Worm (Caenorhabditis elegans) whole organism, late embryonic: ENCODE data around the gene C15H11.10.

Experiments
- C08G9.2 ChIP-seq: sonication (generic microtip); optimal IDR thresholded peaks from 2 replicates; lab custom pipeline; 2016; ENCODE audit warnings: mild to moderate bottlenecking, missing genetic modification characterization, moderate library complexity, missing compliant biosample characterization
- F13H6.1 ChIP-seq: sonication (generic microtip); optimal IDR thresholded peaks from 2 replicates; lab custom pipeline; 2016; ENCODE audit warnings: missing genetic modification characterization, missing compliant biosample characterization
- K09A11.1 ChIP-seq: sonication (generic microtip); optimal IDR thresholded peaks from 2 replicates; lab custom pipeline; 2017; ENCODE audit warnings: antibody characterized with exemption, mild to moderate bottlenecking, missing genetic modification characterization, missing compliant biosample characterization; ENCODE audit not compliant: insufficient read depth
- T23F11.4 ChIP-seq: fragments of 200-800 bp; sonication (Bioruptor generic); optimal IDR thresholded peaks from 2 replicates; lab custom pipeline; 2018; ENCODE audit warnings: mild to moderate bottlenecking, missing genetic modification characterization, missing compliant biosample characterization
- Y22D7AL.16 ChIP-seq: sonication (generic microtip); optimal IDR thresholded peaks from 2 replicates; lab custom pipeline; 2016; ENCODE audit warnings: missing genetic modification characterization, missing compliant biosample characterization
- ahr-1 ChIP-seq: sonication (generic microtip); optimal IDR thresholded peaks from 2 replicates; lab custom pipeline; 2016; ENCODE audit warnings: missing genetic modification characterization, missing compliant biosample characterization
- ceh-14 ChIP-seq: sonication (generic microtip); optimal IDR thresholded peaks from 2 replicates; lab custom pipeline; 2016; ENCODE audit warnings: missing genotype, missing genetic modification characterization, missing compliant biosample characterization
- ceh-19 ChIP-seq: fragments of 200-800 bp; sonication (Bioruptor generic); optimal IDR thresholded peaks from 2 replicates; lab custom pipeline; 2018; ENCODE audit warnings: mild to moderate bottlenecking, missing genetic modification characterization, missing compliant biosample characterization
- ceh-2 ChIP-seq: sonication (generic microtip); optimal IDR thresholded peaks from 2 replicates; lab custom pipeline; 2016; ENCODE audit warnings: missing genotype, missing genetic modification characterization, missing compliant biosample characterization
- ceh-24 ChIP-seq: sonication (generic microtip); optimal IDR thresholded peaks from 2 replicates; lab custom pipeline; 2016; ENCODE audit warnings: mild to moderate bottlenecking, missing genetic modification characterization, missing compliant biosample characterization
- ceh-31 ChIP-seq: sonication (generic microtip); optimal IDR thresholded peaks from 2 replicates; lab custom pipeline; 2016; ENCODE audit warnings: missing genetic modification characterization, missing compliant biosample characterization
- ceh-34 ChIP-seq: sonication (generic microtip); optimal IDR thresholded peaks from 2 replicates; lab custom pipeline; 2016; ENCODE audit warnings: mild to moderate bottlenecking, missing genetic modification characterization, missing compliant biosample characterization
- ceh-45 ChIP-seq: fragments of 200-800 bp; sonication (Bioruptor generic); IDR thresholded peaks from 2 replicates; pipeline ENCODE4 v1.3.6; 2022; ENCODE audit warnings: missing genetic modification reagents, missing genetic modification characterization, missing compliant biosample characterization
- ceh-6 ChIP-seq: fragments of 200-800 bp; sonication (Bioruptor generic); optimal IDR thresholded peaks from 2 replicates; lab custom pipeline; 2018; ENCODE audit warnings: mild to moderate bottlenecking, missing genetic modification characterization, missing compliant biosample characterization
- ceh-9 ChIP-seq: sonication (generic microtip); optimal IDR thresholded peaks from 2 replicates; lab custom pipeline; 2016; ENCODE audit warnings: mild to moderate bottlenecking, missing genetic modification characterization, inconsistent platforms, missing compliant biosample characterization
- che-1 ChIP-seq: sonication (generic microtip); optimal IDR thresholded peaks from 2 replicates; lab custom pipeline; 2016; ENCODE audit warnings: mild to moderate bottlenecking, missing genetic modification characterization, missing compliant biosample characterization
- elt-2 ChIP-seq: sonication (generic microtip); optimal IDR thresholded peaks from 2 replicates; lab custom pipeline; 2016; ENCODE audit warnings: missing genetic modification reagents, missing genetic modification characterization, missing compliant biosample characterization
- elt-4 ChIP-seq: sonication (generic microtip); optimal IDR thresholded peaks from 2 replicates; lab custom pipeline; 2016; ENCODE audit warnings: missing genetic modification characterization, missing compliant biosample characterization
- ets-4 ChIP-seq: sonication (generic microtip); optimal IDR thresholded peaks from 2 replicates; lab custom pipeline; 2016; ENCODE audit warnings: missing genetic modification characterization, missing compliant biosample characterization
- eyg-1 ChIP-seq: sonication (generic microtip); optimal IDR thresholded peaks from 2 replicates; lab custom pipeline; 2016; ENCODE audit warnings: missing genotype, missing genetic modification characterization, missing compliant biosample characterization
- fax-1 ChIP-seq: sonication (generic microtip); optimal IDR thresholded peaks from 2 replicates; lab custom pipeline; 2016; ENCODE audit warnings: missing genotype, missing genetic modification characterization, missing compliant biosample characterization
- fkh-10 ChIP-seq: fragments of 150-350 bp; optimal IDR thresholded peaks from 2 replicates; lab custom pipeline; 2014; ENCODE audit warnings: missing biosample characterization, missing genetic modification reagents, missing genetic modification characterization
- fkh-6 ChIP-seq: sonication (generic microtip); optimal IDR thresholded peaks from 2 replicates; lab custom pipeline; 2016; ENCODE audit warnings: missing genetic modification characterization, missing compliant biosample characterization
- hlh-6 ChIP-seq: sonication (generic microtip); optimal IDR thresholded peaks from 2 replicates; lab custom pipeline; 2016; ENCODE audit warnings: missing genotype, missing genetic modification characterization, missing compliant biosample characterization
- hlh-8 ChIP-seq: sonication (generic microtip); optimal IDR thresholded peaks from 2 replicates; lab custom pipeline; 2016; ENCODE audit warnings: missing genotype, missing genetic modification characterization, missing compliant biosample characterization
- lin-11 ChIP-seq: fragments of 200-800 bp; sonication (Bioruptor generic); optimal IDR thresholded peaks from 2 replicates; lab custom pipeline; 2018; ENCODE audit warnings: mild to moderate bottlenecking, missing genetic modification characterization, missing compliant biosample characterization
- madf-2 ChIP-seq: sonication (generic microtip); optimal IDR thresholded peaks from 2 replicates; lab custom pipeline; 2017; ENCODE audit warnings: missing genetic modification characterization, missing compliant biosample characterization
- nfya-1 ChIP-seq: sonication (generic microtip); optimal IDR thresholded peaks from 2 replicates; lab custom pipeline; 2017; ENCODE audit warnings: missing genetic modification characterization, mild to moderate bottlenecking, missing compliant biosample characterization, antibody characterized with exemption, moderate library complexity
- nhr-11 ChIP-seq: fragments of 150-350 bp; optimal IDR thresholded peaks from 2 replicates; lab custom pipeline; 2014; ENCODE audit warnings: missing biosample characterization, missing genetic modification characterization
- nhr-232 ChIP-seq: sonication (generic microtip); optimal IDR thresholded peaks from 2 replicates; lab custom pipeline; 2016; ENCODE audit warnings: missing genetic modification characterization, missing compliant biosample characterization
- odd-2 ChIP-seq: sonication (generic microtip); optimal IDR thresholded peaks from 2 replicates; lab custom pipeline; 2017; ENCODE audit warnings: antibody characterized with exemption, mild to moderate bottlenecking, missing genetic modification characterization, missing compliant biosample characterization
- pax-1 ChIP-seq: fragments of 150-350 bp; optimal IDR thresholded peaks from 2 replicates; lab custom pipeline; 2014; ENCODE audit warnings: missing biosample characterization, missing genetic modification characterization
- pha-4 ChIP-seq: fragments of 150-350 bp; optimal IDR thresholded peaks from 2 replicates; lab custom pipeline; 2018; ENCODE audit warnings: missing biosample characterization, missing genetic modification reagents, missing genetic modification characterization
- ref-2 ChIP-seq: sonication (generic microtip); optimal IDR thresholded peaks from 2 replicates; lab custom pipeline; 2016; ENCODE audit warnings: missing genetic modification characterization, missing compliant biosample characterization
- rnt-1 ChIP-seq: sonication (generic microtip); optimal IDR thresholded peaks from 2 replicates; lab custom pipeline; 2016; ENCODE audit warnings: missing genetic modification characterization, missing compliant biosample characterization
- sdc-2 ChIP-seq: sonication (generic microtip); optimal IDR thresholded peaks from 2 replicates; lab custom pipeline; 2016; ENCODE audit warnings: missing genotype, missing genetic modification characterization, missing compliant biosample characterization
- sox-2 ChIP-seq: fragments of 200-800 bp; sonication (Bioruptor generic); IDR thresholded peaks from 2 replicates; pipeline ENCODE4 v1.3.6; 2022; ENCODE audit warnings: missing genetic modification reagents, missing genetic modification characterization, missing compliant biosample characterization
- sox-4 ChIP-seq: sonication (generic microtip); optimal IDR thresholded peaks from 2 replicates; lab custom pipeline; 2017; ENCODE audit warnings: mild to moderate bottlenecking, missing genetic modification characterization, inconsistent platforms, missing compliant biosample characterization
- syd-9 ChIP-seq: sonication (generic microtip); optimal IDR thresholded peaks from 2 replicates; lab custom pipeline; 2016; ENCODE audit warnings: mild to moderate bottlenecking, missing genetic modification characterization, moderate library complexity, missing compliant biosample characterization
- tbx-2 ChIP-seq: sonication (generic microtip); optimal IDR thresholded peaks from 2 replicates; lab custom pipeline; 2016; ENCODE audit warnings: missing genetic modification characterization, missing compliant biosample characterization
- unc-3 ChIP-seq, 2 experiments: fragments of 200-800 bp in 1 of 2; sonication (Bioruptor generic) in 1 of 2; sonication (generic microtip) in 1 of 2; conservative IDR thresholded peaks in 1 of 2; optimal IDR thresholded peaks in 1 of 2; 2 replicates each; pipeline versions ENCODE4 v1.3.6 to Lab custom; 2016 to 2022; ENCODE audit warnings: missing compliant biosample characterization in 2 of 2, missing genetic modification characterization in 2 of 2, missing genetic modification reagents in 1 of 2
- unc-42 ChIP-seq: sonication (generic microtip); optimal IDR thresholded peaks from 2 replicates; lab custom pipeline; 2016; ENCODE audit warnings: missing genotype, missing genetic modification characterization, missing compliant biosample characterization
- unc-55 ChIP-seq: sonication (generic microtip); optimal IDR thresholded peaks from 2 replicates; lab custom pipeline; 2017; ENCODE audit warnings: missing biosample characterization, missing genetic modification reagents, missing genetic modification characterization
- ztf-16 ChIP-seq: sonication (generic microtip); optimal IDR thresholded peaks from 2 replicates; lab custom pipeline; 2017; ENCODE audit warnings: missing genetic modification characterization, missing compliant biosample characterization

The C15H11.10 gene

DNA sequence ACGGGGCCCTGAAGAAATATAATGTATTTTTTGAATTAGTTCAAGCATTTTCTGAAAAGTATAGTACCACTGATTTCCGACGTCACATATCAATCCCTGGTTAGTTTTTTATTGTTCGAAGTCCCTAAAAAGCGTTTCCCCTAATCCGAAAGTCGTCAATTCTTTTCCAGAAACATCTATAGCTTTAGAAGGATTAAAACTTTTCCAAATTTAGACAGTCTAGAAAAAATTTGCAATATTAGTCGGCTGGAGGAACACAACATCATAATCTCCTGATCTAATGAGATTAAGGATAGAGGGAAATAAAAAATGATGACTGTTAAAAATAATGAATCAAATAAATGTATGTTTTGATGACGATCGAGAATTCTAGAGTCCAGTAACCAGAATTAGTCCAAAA, 13.9 kb upstream of the C15H11.10 start:
- no peak for TF ChIP-seq K09A11.1 (tag; lab: Kevin White, UChicago)
- TF ChIP-seq syd-9 (tag; lab: Kevin White, UChicago): no peak
- TF ChIP-seq ceh-31 (tag; lab: Kevin White, UChicago): no peak
- no peak for TF ChIP-seq nhr-11 (tag; lab: Kevin White, UChicago)
- no peak for TF ChIP-seq F13H6.1 (tag; lab: Kevin White, UChicago)
- TF ChIP-seq lin-11: no peak
- no peak for TF ChIP-seq T23F11.4 (GFP tag; lab: Kevin White, UChicago)
- no peak for TF ChIP-seq fkh-6 (tag; lab: Kevin White, UChicago)
- TF ChIP-seq unc-42 (tag; lab: Kevin White, UChicago): no peak
- no peak for TF ChIP-seq ahr-1 (tag; lab: Kevin White, UChicago)
- no peak for TF ChIP-seq rnt-1 (tag; lab: Kevin White, UChicago)
- TF ChIP-seq ceh-34 (tag; lab: Kevin White, UChicago): no peak
- TF ChIP-seq nfya-1 (tag; lab: Kevin White, UChicago): no peak
- no peak for TF ChIP-seq che-1 (tag; lab: Kevin White, UChicago)

DNA sequence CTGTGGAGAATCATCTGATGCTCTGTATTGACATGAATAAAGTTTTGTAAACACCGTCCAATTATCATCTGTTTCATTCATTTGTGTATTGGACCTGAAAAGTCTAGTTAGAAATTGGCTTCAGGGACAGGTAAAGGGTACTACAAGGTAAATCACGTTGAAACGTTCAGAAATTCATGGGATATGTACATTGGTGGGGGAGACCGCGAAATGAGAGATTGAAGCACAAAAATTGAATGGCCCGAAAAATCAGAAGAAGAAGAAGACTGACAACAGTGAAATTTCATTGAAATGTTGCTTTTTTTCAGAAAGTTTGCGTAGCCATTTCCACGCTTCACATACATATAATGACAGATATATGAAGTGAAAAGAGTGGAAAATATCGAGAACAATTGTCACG, 12.9 kb upstream of the C15H11.10 start, which contains the start of gene npr-43:
npr-43 (minus strand) TSS at position 101 of the 400 bp plus-strand sequence.
- TF ChIP-seq ztf-16 (tag; lab: Kevin White, UChicago) (no peak), che-1 (tag; lab: Kevin White, UChicago) (no peak), ref-2 (tag; lab: Kevin White, UChicago) (no peak), T23F11.4 (GFP tag; lab: Kevin White, UChicago) (no peak), ceh-2 (no peak), eyg-1 (tag; lab: Kevin White, UChicago) (no peak), nhr-232 (tag; lab: Kevin White, UChicago) (no peak), hlh-6 (tag; lab: Kevin White, UChicago) (no peak), hlh-8 (tag; lab: Kevin White, UChicago) (no peak), pax-1 (tag; lab: Kevin White, UChicago) (no peak), F13H6.1 (tag; lab: Kevin White, UChicago) (no peak), fkh-10 (GFP tag; lab: Kevin White, UChicago) (no peak), sox-2 (GFP tag; lab: Robert Waterston, UW) (no peak), unc-55 (GFP tag; lab: Kevin White, UChicago) (no peak), elt-2 (no peak)
- TF ChIP-seq, all 69 proteins: peak for 0

DNA sequence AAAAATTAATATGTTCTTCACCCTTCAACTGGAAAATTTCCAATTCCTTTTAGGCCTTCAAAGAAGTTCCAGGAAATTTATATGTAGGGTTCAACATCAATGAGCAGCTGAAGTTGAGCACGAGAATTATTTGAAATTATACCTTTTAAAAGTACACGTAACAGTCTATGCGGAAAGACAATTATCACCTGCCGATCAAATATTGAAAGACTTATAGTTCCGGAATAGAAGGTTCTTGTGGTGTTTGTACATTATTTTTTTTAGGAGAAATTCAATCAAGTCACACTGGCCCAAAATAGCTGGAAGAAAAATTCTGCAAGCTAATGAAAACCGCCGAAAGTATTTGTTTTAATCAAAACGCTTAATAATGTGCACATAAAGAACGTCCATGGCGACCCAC, 11.7 kb upstream of the C15H11.10 start:
- no peak for TF ChIP-seq ceh-2
- TF ChIP-seq Y22D7AL.16 (tag; lab: Kevin White, UChicago): no peak
- no peak for TF ChIP-seq ahr-1 (tag; lab: Kevin White, UChicago)
- no peak for TF ChIP-seq sdc-2 (tag; lab: Kevin White, UChicago)
- no peak for TF ChIP-seq T23F11.4 (GFP tag; lab: Kevin White, UChicago)
- TF ChIP-seq ceh-45 (GFP tag; lab: Robert Waterston, UW): no peak
- TF ChIP-seq nhr-11 (tag; lab: Kevin White, UChicago): no peak
- no peak for TF ChIP-seq madf-2 (tag; lab: Kevin White, UChicago)
- no peak for TF ChIP-seq ceh-9 (tag; lab: Kevin White, UChicago)
- TF ChIP-seq lin-11: no peak
- no peak for TF ChIP-seq elt-4 (tag; lab: Kevin White, UChicago)
- TF ChIP-seq syd-9 (tag; lab: Kevin White, UChicago): no peak
- no peak for TF ChIP-seq sox-4 (tag; lab: Kevin White, UChicago)
- no peak for TF ChIP-seq ceh-24
- no peak for TF ChIP-seq ceh-6 (GFP tag; lab: Kevin White, UChicago)
- TF ChIP-seq ceh-34 (tag; lab: Kevin White, UChicago): no peak
- no peak for TF ChIP-seq ceh-19 (GFP tag; lab: Kevin White, UChicago)
- TF ChIP-seq sox-2 (GFP tag; lab: Robert Waterston, UW): no peak

DNA sequence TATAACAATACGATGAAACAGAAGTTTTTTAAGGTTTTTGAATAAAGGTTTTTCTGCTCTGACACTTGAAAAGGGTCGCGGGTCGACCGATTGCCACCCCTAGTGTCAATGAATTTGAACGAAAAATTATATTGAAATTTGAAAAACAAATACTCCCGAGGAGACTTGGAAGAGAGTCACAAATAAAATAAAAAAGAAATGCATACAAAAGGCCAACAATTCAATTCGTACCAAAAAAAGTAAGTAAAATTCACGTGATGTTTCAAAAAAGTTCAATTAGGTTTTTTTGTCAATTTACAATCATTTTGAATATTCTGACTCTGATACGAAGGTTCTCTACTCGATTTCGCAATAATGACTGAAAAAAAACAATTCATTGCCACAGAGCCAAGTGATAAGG, 1.6 kb downstream of the C15H11.10 start, which contains the start of gene C15H11.1:
C15H11.1 (plus strand) TSS at position 301 of the 400 bp plus-strand sequence.
- TF ChIP-seq odd-2 (tag; lab: Kevin White, UChicago) (no peak), madf-2 (tag; lab: Kevin White, UChicago) (no peak), ets-4 (tag; lab: Kevin White, UChicago) (no peak), pha-4 (tag; lab: Kevin White, UChicago) (no peak), Y22D7AL.16 (tag; lab: Kevin White, UChicago) (no peak), elt-4 (tag; lab: Kevin White, UChicago) (no peak), tbx-2 (tag; lab: Kevin White, UChicago) (no peak), sox-2 (GFP tag; lab: Robert Waterston, UW) (no peak), ceh-14 (tag; lab: Kevin White, UChicago) (no peak), fax-1 (tag; lab: Kevin White, UChicago) (no peak), ceh-24 (no peak), C08G9.2 (tag; lab: Kevin White, UChicago) (no peak), ceh-31 (tag; lab: Kevin White, UChicago) (no peak), ceh-19 (GFP tag; lab: Kevin White, UChicago) (no peak), unc-3 (GFP tag; conservative IDR thresholded peaks at IDR 0.05; lab: Robert Waterston, UW) (no peak), unc-3 (tag; optimal IDR thresholded peaks at IDR 0.05; lab: Kevin White, UChicago) (no peak)
- TF ChIP-seq, all 69 proteins: peak for 0
